Worm (Caenorhabditis elegans) whole organism, young adult: ENCODE data around the gene mig-22.

Experiments used
- B0035.1 ChIP-seq: sonication (generic microtip); optimal IDR thresholded peaks from 2 replicates; lab custom pipeline; 2016; ENCODE audit warnings: missing genetic modification characterization, mild to moderate bottlenecking, missing compliant biosample characterization, missing genotype, missing genetic modification reagents
- B0261.1 ChIP-seq: sonication (generic microtip); optimal IDR thresholded peaks from 2 replicates; lab custom pipeline; 2016; ENCODE audit warnings: mild to moderate bottlenecking, missing genetic modification characterization, moderate library complexity, missing compliant biosample characterization
- C06A6.2 ChIP-seq: fragments of 200-800 bp; sonication (Bioruptor generic); conservative IDR thresholded peaks from 2 replicates; pipeline ENCODE4 v1.3.6; 2022; ENCODE audit warnings: missing genetic modification characterization, missing compliant biosample characterization
- C17E4.6 ChIP-seq: fragments of 200-800 bp; sonication (Bioruptor generic); IDR thresholded peaks from 2 replicates; pipeline ENCODE4 v1.3.6; 2022; ENCODE audit warnings: missing genetic modification reagents, missing genetic modification characterization, missing compliant biosample characterization
- F23B12.7 ChIP-seq: sonication (generic microtip); optimal IDR thresholded peaks from 2 replicates; lab custom pipeline; 2017; ENCODE audit warnings: missing genetic modification characterization, mild to moderate bottlenecking, missing compliant biosample characterization, antibody characterized with exemption, moderate library complexity; ENCODE audit not compliant: insufficient read depth
- F33H1.4 ChIP-seq: fragments of 200-800 bp; sonication (Bioruptor generic); IDR thresholded peaks from 2 replicates; pipeline ENCODE4 v1.3.6; 2022; ENCODE audit warnings: missing genetic modification reagents, missing genetic modification characterization, missing compliant biosample characterization
- F57A8.1 ChIP-seq: fragments of 200-800 bp; sonication (Bioruptor generic); optimal IDR thresholded peaks from 2 replicates; lab custom pipeline; 2018; ENCODE audit warnings: mild to moderate bottlenecking, missing genetic modification characterization, moderate library complexity, missing compliant biosample characterization
- T26A5.8 ChIP-seq: sonication (generic microtip); optimal IDR thresholded peaks from 2 replicates; lab custom pipeline; 2016; ENCODE audit warnings: missing genetic modification characterization, missing compliant biosample characterization
- Y53G8AR.9 ChIP-seq: fragments of 200-800 bp; sonication (Bioruptor generic); conservative IDR thresholded peaks from 2 replicates; pipeline ENCODE4 v1.3.6; 2022; ENCODE audit warnings: missing genetic modification reagents, missing genetic modification characterization, missing compliant biosample characterization
- Y67H2A.10 ChIP-seq: fragments of 200-800 bp; sonication (Bioruptor generic); conservative IDR thresholded peaks from 2 replicates; pipeline ENCODE4 v1.3.6; 2022; ENCODE audit warnings: missing genetic modification reagents, missing genetic modification characterization, missing compliant biosample characterization
- akir-1 ChIP-seq: fragments of 200-800 bp; sonication (Bioruptor generic); optimal IDR thresholded peaks from 2 replicates; lab custom pipeline; 2018; ENCODE audit warnings: mild to moderate bottlenecking, missing genetic modification characterization, moderate library complexity, missing compliant biosample characterization
- ama-1 ChIP-seq, 3 experiments: fragments of 150-350 bp in 1 of 3; sonication (generic microtip) in 2 of 3; optimal IDR thresholded peaks; 2 replicates each; lab custom pipeline; 2014 to 2018; ENCODE audit warnings: missing biosample characterization in 2 of 3, missing genetic modification characterization in 2 of 3, missing genetic modification reagents in 2 of 3
- athp-1 ChIP-seq: sonication (generic microtip); optimal IDR thresholded peaks from 2 replicates; lab custom pipeline; 2017; ENCODE audit warnings: mild to moderate bottlenecking, missing genetic modification characterization, missing compliant biosample characterization
- attf-3 ChIP-seq: fragments of 200-800 bp; sonication (Bioruptor generic); conservative IDR thresholded peaks from 2 replicates; pipeline ENCODE4 v1.3.6; 2022; ENCODE audit warnings: missing genetic modification reagents, missing genetic modification characterization, missing compliant biosample characterization
- bed-1 ChIP-seq: fragments of 200-800 bp; sonication (Bioruptor generic); IDR thresholded peaks from 2 replicates; pipeline ENCODE4 v1.3.6; 2022; ENCODE audit warnings: missing genetic modification reagents, missing genetic modification characterization, missing compliant biosample characterization
- bed-2 ChIP-seq: fragments of 200-800 bp; sonication (Bioruptor generic); IDR thresholded peaks from 2 replicates; pipeline ENCODE4 v1.3.6; 2022; ENCODE audit warnings: missing genetic modification reagents, missing genetic modification characterization, missing compliant biosample characterization
- ccch-3 ChIP-seq: fragments of 200-800 bp; sonication (Bioruptor generic); optimal IDR thresholded peaks from 2 replicates; lab custom pipeline; 2018; ENCODE audit warnings: mild to moderate bottlenecking, missing genetic modification characterization, missing compliant biosample characterization
- chd-7 ChIP-seq: sonication (generic microtip); optimal IDR thresholded peaks from 2 replicates; lab custom pipeline; 2016; ENCODE audit warnings: mild to moderate bottlenecking, missing genetic modification characterization, moderate library complexity, missing compliant biosample characterization
- die-1 ChIP-seq: sonication (generic microtip); optimal IDR thresholded peaks from 2 replicates; lab custom pipeline; 2016; ENCODE audit warnings: missing genotype, mild to moderate bottlenecking, missing genetic modification characterization, missing compliant biosample characterization
- dox-1 ChIP-seq: fragments of 200-800 bp; sonication (Bioruptor generic); IDR thresholded peaks from 2 replicates; pipeline ENCODE4 v1.3.6; 2022; ENCODE audit warnings: missing genetic modification reagents, missing genetic modification characterization, missing compliant biosample characterization
- dpl-1 ChIP-seq: fragments of 150-350 bp; optimal IDR thresholded peaks from 2 replicates; lab custom pipeline; 2014; ENCODE audit warnings: missing biosample characterization, missing genetic modification reagents, missing genetic modification characterization
- efl-1 ChIP-seq: fragments of 150-350 bp; optimal IDR thresholded peaks from 2 replicates; lab custom pipeline; 2014; ENCODE audit warnings: missing biosample characterization, missing genetic modification reagents, missing genetic modification characterization
- egl-44 ChIP-seq: fragments of 200-800 bp; sonication (Bioruptor generic); IDR thresholded peaks from 2 replicates; pipeline ENCODE4 v1.3.6; 2022; ENCODE audit warnings: missing genetic modification reagents, missing genetic modification characterization, missing compliant biosample characterization
- gei-17 ChIP-seq: fragments of 200-800 bp; sonication (Bioruptor generic); optimal IDR thresholded peaks from 2 replicates; lab custom pipeline; 2018; ENCODE audit warnings: mild to moderate bottlenecking, missing genetic modification characterization, missing compliant biosample characterization
- hmg-20 ChIP-seq: fragments of 200-800 bp; sonication (Bioruptor generic); IDR thresholded peaks from 2 replicates; pipeline ENCODE4 v1.3.6; 2022; ENCODE audit warnings: missing genetic modification reagents, missing genetic modification characterization, missing compliant biosample characterization
- hrde-1 ChIP-seq: sonication (generic microtip); optimal IDR thresholded peaks from 2 replicates; lab custom pipeline; 2016; ENCODE audit warnings: missing genetic modification characterization, mild to moderate bottlenecking, missing compliant biosample characterization, moderate library complexity, missing genotype, missing genetic modification reagents, borderline replicate concordance
- hsf-1 ChIP-seq: fragments of 200-800 bp; sonication (Bioruptor generic); IDR thresholded peaks from 2 replicates; pipeline ENCODE4 v1.3.6; 2022; ENCODE audit warnings: missing genetic modification reagents, missing genetic modification characterization, missing compliant biosample characterization
- lag-1 ChIP-seq: fragments of 200-800 bp; sonication (Bioruptor generic); IDR thresholded peaks from 2 replicates; pipeline ENCODE4 v1.3.6; 2022; ENCODE audit warnings: missing genetic modification reagents, missing genetic modification characterization, missing compliant biosample characterization
- let-607 ChIP-seq, 2 experiments: fragments of 200-800 bp in 1 of 2; sonication (Bioruptor generic) in 1 of 2; sonication (generic microtip) in 1 of 2; optimal IDR thresholded peaks; 2 replicates each; lab custom pipeline; 2016 to 2018; ENCODE audit warnings: mild to moderate bottlenecking in 2 of 2, missing compliant biosample characterization in 2 of 2, missing genetic modification characterization in 2 of 2, moderate library complexity in 2 of 2, missing genotype in 1 of 2
- lin-40 ChIP-seq: sonication (generic microtip); optimal IDR thresholded peaks from 2 replicates; lab custom pipeline; 2016; ENCODE audit warnings: missing genetic modification characterization, mild to moderate bottlenecking, missing compliant biosample characterization, missing genotype, missing genetic modification reagents
- lir-1 ChIP-seq: fragments of 200-800 bp; sonication (Bioruptor generic); conservative IDR thresholded peaks from 2 replicates; pipeline ENCODE4 v1.3.6; 2022; ENCODE audit warnings: missing genetic modification reagents, missing genetic modification characterization, missing compliant biosample characterization
- madf-8 ChIP-seq: fragments of 200-800 bp; sonication (Bioruptor generic); conservative IDR thresholded peaks from 2 replicates; pipeline ENCODE4 v1.3.6; 2022; ENCODE audit warnings: missing genetic modification reagents, missing genetic modification characterization, missing compliant biosample characterization
- mxl-1 ChIP-seq: sonication (generic microtip); optimal IDR thresholded peaks from 2 replicates; lab custom pipeline; 2016; ENCODE audit warnings: missing genetic modification characterization, missing compliant biosample characterization
- nfyb-1 ChIP-seq: fragments of 200-800 bp; sonication (Bioruptor generic); IDR thresholded peaks from 2 replicates; pipeline ENCODE4 v1.3.6; 2022; ENCODE audit warnings: missing genetic modification reagents, missing genetic modification characterization, missing compliant biosample characterization
- nhr-120 ChIP-seq: fragments of 200-800 bp; sonication (Bioruptor generic); IDR thresholded peaks from 2 replicates; pipeline ENCODE4 v1.3.6; 2022; ENCODE audit warnings: missing genetic modification characterization, missing compliant biosample characterization
- nhr-179 ChIP-seq: sonication (generic microtip); optimal IDR thresholded peaks from 2 replicates; lab custom pipeline; 2016; ENCODE audit warnings: mild to moderate bottlenecking, missing genetic modification characterization, missing compliant biosample characterization
- nhr-90 ChIP-seq: sonication (generic microtip); optimal IDR thresholded peaks from 2 replicates; lab custom pipeline; 2016; ENCODE audit warnings: missing genotype, mild to moderate bottlenecking, missing genetic modification characterization, missing compliant biosample characterization
- rcor-1 ChIP-seq: fragments of 200-800 bp; sonication (Bioruptor generic); IDR thresholded peaks from 2 replicates; pipeline ENCODE4 v1.3.6; 2022; ENCODE audit warnings: missing genetic modification reagents, missing genetic modification characterization, missing compliant biosample characterization
- sdz-38 ChIP-seq: sonication (generic microtip); optimal IDR thresholded peaks from 2 replicates; lab custom pipeline; 2016; ENCODE audit warnings: missing genotype, missing genetic modification characterization, missing compliant biosample characterization
- snpc-1.1 ChIP-seq: sonication (generic microtip); optimal IDR thresholded peaks from 2 replicates; lab custom pipeline; 2017; ENCODE audit warnings: missing genetic modification characterization, mild to moderate bottlenecking, missing compliant biosample characterization, antibody characterized with exemption, moderate library complexity, missing genotype, missing genetic modification reagents; ENCODE audit not compliant: insufficient read depth
- somi-1 ChIP-seq: fragments of 200-800 bp; sonication (Bioruptor generic); optimal IDR thresholded peaks from 2 replicates; lab custom pipeline; 2018; ENCODE audit warnings: mild to moderate bottlenecking, missing genetic modification characterization, missing compliant biosample characterization
- ztf-18 ChIP-seq: sonication (generic microtip); optimal IDR thresholded peaks from 2 replicates; lab custom pipeline; 2016; ENCODE audit warnings: missing genotype, mild to moderate bottlenecking, missing genetic modification characterization, missing compliant biosample characterization
- ztf-25 ChIP-seq: fragments of 200-800 bp; sonication (Bioruptor generic); IDR thresholded peaks from 2 replicates; pipeline ENCODE4 v1.3.6; 2022; ENCODE audit warnings: missing genetic modification reagents, missing genetic modification characterization, missing compliant biosample characterization
- ztf-3 ChIP-seq: fragments of 200-800 bp; sonication (Bioruptor generic); optimal IDR thresholded peaks from 2 replicates; lab custom pipeline; 2018; ENCODE audit warnings: mild to moderate bottlenecking, missing genetic modification characterization, missing compliant biosample characterization
- ztf-6 ChIP-seq: fragments of 200-800 bp; sonication (Bioruptor generic); IDR thresholded peaks from 2 replicates; pipeline ENCODE4 v1.3.6; 2022; ENCODE audit warnings: missing genetic modification reagents, missing genetic modification characterization, missing compliant biosample characterization

The mig-22 gene

DNA sequence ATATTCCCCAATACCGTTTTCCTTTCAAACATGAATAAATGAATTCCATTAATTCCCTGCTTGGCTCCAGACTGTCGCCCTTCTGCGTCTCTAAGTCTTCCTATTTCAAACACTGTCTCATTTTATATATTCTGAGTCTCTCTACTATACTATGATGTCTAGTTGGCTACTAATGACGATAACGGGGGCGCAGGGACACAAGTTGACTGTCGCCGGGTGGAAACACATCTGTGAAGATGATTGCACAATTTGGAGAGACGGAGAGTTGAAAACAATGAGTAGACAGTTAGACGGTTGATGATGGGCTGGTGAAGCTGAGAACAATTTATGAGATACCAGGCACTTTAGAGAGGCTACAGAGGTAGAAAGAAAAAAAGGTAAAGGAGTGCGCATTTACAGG lies 17.7 kb downstream of the mig-22 start, which contains the start of gene sma-2 (continued):
- TF ChIP-seq nhr-179 (tag; lab: Kevin White, UChicago) (no peak), athp-1 (tag; lab: Kevin White, UChicago) (no peak), nhr-90 (peak; percentile 7), T26A5.8 (tag; lab: Kevin White, UChicago) (no peak), C06A6.2 (GFP tag; lab: Robert Waterston, UW) (no peak), rcor-1 (no peak), mxl-1 (tag; lab: Kevin White, UChicago) (no peak), Y53G8AR.9 (no peak), lir-1 (GFP tag; lab: Robert Waterston, UW) (0 out of 2 replicates have a peak, but pooled peaks have one; percentile 6), egl-44 (GFP tag; lab: Robert Waterston, UW) (no peak), snpc-1.1 (no peak), bed-2 (GFP tag; lab: Robert Waterston, UW) (no peak), bed-1 (GFP tag; lab: Robert Waterston, UW) (no peak), F33H1.4 (GFP tag; lab: Robert Waterston, UW) (no peak), gei-17 (GFP tag; lab: Kevin White, UChicago) (no peak), chd-7 (peak; percentile 54), B0261.1 (tag; lab: Kevin White, UChicago) (no peak), let-607 (tag; optimal IDR thresholded peaks at IDR 0.05; lab: Kevin White, UChicago) (peak; percentile 24 to 30), nhr-120 (GFP tag; lab: Robert Waterston, UW) (no peak), dox-1 (GFP tag; lab: Robert Waterston, UW) (no peak; the same call in 1 of the 2 replicates), hrde-1 (tag; lab: Kevin White, UChicago) (no peak), Y67H2A.10 (GFP tag; lab: Robert Waterston, UW) (no peak), nfyb-1 (GFP tag; lab: Robert Waterston, UW) (0 out of 2 replicates have a peak, but pooled peaks have one; percentile 33), lin-40 (tag; lab: Kevin White, UChicago) (peak; percentile 64), akir-1 (GFP tag; lab: Kevin White, UChicago) (no peak), dpl-1 (GFP tag; lab: Kevin White, UChicago) (no peak), ztf-3 (GFP tag; lab: Kevin White, UChicago) (no peak), lag-1 (GFP tag; lab: Robert Waterston, UW) (no peak), F57A8.1 (GFP tag; lab: Kevin White, UChicago) (no peak), B0035.1 (tag; lab: Kevin White, UChicago) (no peak), hmg-20 (GFP tag; lab: Robert Waterston, UW) (no peak), ztf-18 (peak; percentile 30), hsf-1 (no peak), sdz-38 (tag; lab: Kevin White, UChicago) (no peak), ama-1 (optimal IDR thresholded peaks at IDR 0.05; lab: Kevin White, UChicago) (no peak), ama-1 (GFP tag; optimal IDR thresholded peaks at IDR 0.05; lab: Kevin White, UChicago) (no peak), somi-1 (no peak), F23B12.7 (tag; lab: Kevin White, UChicago) (peak; percentile 47), C17E4.6 (GFP tag; lab: Robert Waterston, UW) (no peak), efl-1 (no peak), die-1 (tag; lab: Kevin White, UChicago) (no peak), ztf-6 (GFP tag; lab: Robert Waterston, UW) (no peak), madf-8 (GFP tag; lab: Robert Waterston, UW) (no peak), attf-3 (GFP tag; lab: Robert Waterston, UW) (no peak), ccch-3 (GFP tag; lab: Kevin White, UChicago) (no peak), ztf-25 (GFP tag; lab: Robert Waterston, UW) (no peak)
